Fruit fly (Drosophila melanogaster): ENCODE data around the gene CG18814.

DNA sequence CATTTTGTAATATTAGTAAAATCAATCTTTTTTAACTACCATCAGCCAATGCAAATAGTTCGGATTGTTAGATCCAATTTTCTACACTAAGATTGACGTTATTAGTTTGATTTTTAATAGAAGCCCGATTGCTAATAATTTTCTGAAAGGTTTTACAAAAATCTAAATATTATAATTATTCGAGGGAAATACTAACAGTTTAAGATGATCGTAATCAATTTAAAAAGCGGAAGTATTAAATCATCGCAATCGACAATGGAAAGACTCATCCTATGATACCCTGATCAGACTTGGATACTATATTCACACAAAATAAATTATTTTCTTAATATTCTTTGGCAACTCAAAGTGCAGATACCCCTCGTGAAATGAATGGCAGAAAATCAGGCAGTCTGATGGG, 11.8 kb upstream of the CG18814 start:
- no peak for TF ChIP-seq Aef1 (GFP tag; IDR thresholded peaks at IDR 0.05)
- TF ChIP-seq CG12942 (GFP tag; optimal IDR thresholded peaks at IDR 0.05), result no peak
- no peak for TF ChIP-seq CG6689 (GFP tag; IDR thresholded peaks at IDR 0.05)
- TF ChIP-seq p53 (GFP tag; optimal IDR thresholded peaks at IDR 0.05), result no peak
- no peak for TF ChIP-seq otp (GFP tag; IDR thresholded peaks at IDR 0.05)
- no peak for TF ChIP-seq C15 (GFP tag; IDR thresholded peaks at IDR 0.05)
- TF ChIP-seq luna (GFP tag; optimal IDR thresholded peaks at IDR 0.05), result no peak
- TF ChIP-seq Doc3 (GFP tag; IDR thresholded peaks at IDR 0.05; ENCODE audit: partially characterized antibody), result no peak
- no peak for TF ChIP-seq trem (tag; optimal IDR thresholded peaks at IDR 0.05)
- TF ChIP-seq Scr (GFP tag; IDR thresholded peaks at IDR 0.05; ENCODE audit: partially characterized antibody), result no peak
- no peak for TF ChIP-seq cg (GFP tag; optimal IDR thresholded peaks at IDR 0.05)
- TF ChIP-seq Dip2 (GFP tag; IDR thresholded peaks at IDR 0.05), result no peak

Data from whole organism, embryonic.